Worm (Caenorhabditis elegans) whole organism, L4 larva: ENCODE data around the gene Y55F3BL.4.

Experiments used
- D1046.2 ChIP-seq: fragments of 200-800 bp; sonication (Bioruptor generic); IDR thresholded peaks from 2 replicates; pipeline ENCODE4 v1.3.6; 2022; ENCODE audit warnings: missing genetic modification characterization, missing compliant biosample characterization
- F37D6.2 ChIP-seq: sonication (generic microtip); optimal IDR thresholded peaks from 2 replicates; lab custom pipeline; 2016; ENCODE audit warnings: mild to moderate bottlenecking, missing genetic modification characterization, missing compliant biosample characterization
- F44E2.7 ChIP-seq: fragments of 200-800 bp; sonication (Bioruptor generic); IDR thresholded peaks from 2 replicates; pipeline ENCODE4 v2.1.2; 2022; ENCODE audit warnings: missing genetic modification characterization, missing compliant biosample characterization
- T20F7.1 ChIP-seq: fragments of 200-800 bp; sonication (Bioruptor generic); optimal IDR thresholded peaks from 2 replicates; lab custom pipeline; 2018; ENCODE audit warnings: mild to moderate bottlenecking, missing genetic modification characterization, missing compliant biosample characterization
- Y105C5A.15 ChIP-seq: fragments of 200-800 bp; sonication (Bioruptor generic); IDR thresholded peaks from 2 replicates; pipeline ENCODE4 v1.3.6; 2022; ENCODE audit warnings: missing genetic modification characterization, missing compliant biosample characterization
- Y48G9A.11 ChIP-seq: fragments of 200-800 bp; sonication (Bioruptor generic); IDR thresholded peaks from 2 replicates; pipeline ENCODE4 v1.3.6; 2022; ENCODE audit warnings: missing genetic modification reagents, missing genetic modification characterization, missing compliant biosample characterization
- Y5F2A.4 ChIP-seq: fragments of 200-800 bp; sonication (Bioruptor generic); optimal IDR thresholded peaks from 2 replicates; lab custom pipeline; 2018; ENCODE audit warnings: mild to moderate bottlenecking, missing genetic modification characterization, missing compliant biosample characterization
- Y75B8A.6 ChIP-seq: fragments of 200-800 bp; sonication (Bioruptor generic); IDR thresholded peaks from 2 replicates; pipeline ENCODE4 v1.3.6; 2022; ENCODE audit warnings: missing genetic modification reagents, missing genetic modification characterization, missing compliant biosample characterization
- ZK337.2 ChIP-seq: fragments of 200-800 bp; sonication (Bioruptor generic); IDR thresholded peaks from 2 replicates; pipeline ENCODE4 v1.3.6; 2022; ENCODE audit warnings: missing genetic modification reagents, missing genetic modification characterization, missing compliant biosample characterization
- aha-1 ChIP-seq: fragments of 150-350 bp; peaks from one replicate; lab custom pipeline; 2014; ENCODE audit warnings: missing biosample characterization, missing genetic modification characterization
- aly-2 ChIP-seq: sonication (generic microtip); optimal IDR thresholded peaks from 2 replicates; lab custom pipeline; 2018; ENCODE audit warnings: missing biosample characterization, missing genetic modification characterization
- ceh-28 ChIP-seq: fragments of 150-350 bp; optimal IDR thresholded peaks from 2 replicates; lab custom pipeline; 2014; ENCODE audit warnings: missing biosample characterization, missing genetic modification reagents, missing genetic modification characterization
- ceh-32 ChIP-seq: sonication (generic microtip); optimal IDR thresholded peaks from 2 replicates; lab custom pipeline; 2016; ENCODE audit warnings: mild to moderate bottlenecking, missing genetic modification characterization, missing compliant biosample characterization; ENCODE audit not compliant: poor library complexity
- daf-16 ChIP-seq, 3 experiments: sonication (generic microtip); optimal IDR thresholded peaks; 2 replicates each; lab custom pipeline; 2016 to 2017; ENCODE audit warnings: missing genetic modification characterization in 3 of 3, missing genetic modification reagents in 3 of 3, mild to moderate bottlenecking in 2 of 3, missing compliant biosample characterization in 2 of 3, missing biosample characterization in 1 of 3, moderate library complexity in 1 of 3
- daf-8 ChIP-seq: fragments of 200-800 bp; sonication (Bioruptor generic); IDR thresholded peaks from 2 replicates; pipeline ENCODE4 v1.3.6; 2022; ENCODE audit warnings: missing genetic modification characterization, missing compliant biosample characterization
- dmd-6 ChIP-seq: fragments of 200-800 bp; sonication (Bioruptor generic); IDR thresholded peaks from 2 replicates; pipeline ENCODE4 v1.3.6; 2022; ENCODE audit warnings: missing genetic modification reagents, missing genetic modification characterization, missing compliant biosample characterization
- dmd-8 ChIP-seq: fragments of 200-800 bp; sonication (Bioruptor generic); IDR thresholded peaks from 2 replicates; pipeline ENCODE4 v1.3.6; 2022; ENCODE audit warnings: missing genetic modification characterization, missing compliant biosample characterization
- dpl-1 ChIP-seq: fragments of 150-350 bp; optimal IDR thresholded peaks from 2 replicates; lab custom pipeline; 2014; ENCODE audit warnings: missing biosample characterization, missing genetic modification reagents, missing genetic modification characterization
- dve-1 ChIP-seq: sonication (generic microtip); optimal IDR thresholded peaks from 2 replicates; lab custom pipeline; 2017; ENCODE audit warnings: antibody characterized with exemption, mild to moderate bottlenecking, missing genetic modification characterization, missing compliant biosample characterization; ENCODE audit not compliant: insufficient read depth
- egl-43 ChIP-seq: fragments of 200-800 bp; sonication (Bioruptor generic); IDR thresholded peaks from 2 replicates; pipeline ENCODE4 v1.3.6; 2022; ENCODE audit warnings: missing genetic modification reagents, missing genetic modification characterization, missing compliant biosample characterization
- gei-8 ChIP-seq: fragments of 200-800 bp; sonication (Bioruptor generic); optimal IDR thresholded peaks from 2 replicates; lab custom pipeline; 2018; ENCODE audit warnings: mild to moderate bottlenecking, missing genetic modification characterization, missing compliant biosample characterization
- hlh-11 ChIP-seq: fragments of 200-800 bp; sonication (Bioruptor generic); optimal IDR thresholded peaks from 2 replicates; lab custom pipeline; 2018; ENCODE audit warnings: mild to moderate bottlenecking, missing genetic modification characterization, missing compliant biosample characterization
- hmg-1.1 ChIP-seq: fragments of 200-800 bp; sonication (Bioruptor generic); IDR thresholded peaks from 2 replicates; pipeline ENCODE4 v1.3.6; 2022; ENCODE audit warnings: missing genetic modification reagents, missing genetic modification characterization, missing compliant biosample characterization
- jun-1 ChIP-seq: fragments of 150-350 bp; optimal IDR thresholded peaks from 2 replicates; lab custom pipeline; 2014; ENCODE audit warnings: missing biosample characterization, missing genetic modification reagents, missing genetic modification characterization
- lim-7 ChIP-seq: fragments of 200-800 bp; sonication (Bioruptor generic); IDR thresholded peaks from 2 replicates; pipeline ENCODE4 v1.3.6; 2022; ENCODE audit warnings: missing genetic modification characterization, missing compliant biosample characterization
- lin-13 ChIP-seq: fragments of 150-350 bp; optimal IDR thresholded peaks from 2 replicates; lab custom pipeline; 2014; ENCODE audit warnings: missing biosample characterization, missing genetic modification reagents, missing genetic modification characterization
- lin-29 ChIP-seq: fragments of 200-800 bp; sonication (Bioruptor generic); IDR thresholded peaks from 2 replicates; pipeline ENCODE4 v1.3.6; 2022; ENCODE audit warnings: missing genetic modification reagents, missing genetic modification characterization, missing compliant biosample characterization
- lin-38 ChIP-seq: fragments of 200-800 bp; sonication (Bioruptor generic); IDR thresholded peaks from 2 replicates; pipeline ENCODE4 v1.3.6; 2022; ENCODE audit warnings: missing genetic modification reagents, missing genetic modification characterization, missing compliant biosample characterization
- lin-39 ChIP-seq: fragments of 150-350 bp; optimal IDR thresholded peaks from 2 replicates; lab custom pipeline; 2014; ENCODE audit warnings: missing biosample characterization, missing genetic modification reagents, missing genetic modification characterization
- mdl-1 ChIP-seq, 2 experiments: fragments of 150-350 bp in 1 of 2; sonication (generic microtip) in 1 of 2; optimal IDR thresholded peaks; 2 replicates each; lab custom pipeline; 2014 to 2017; ENCODE audit warnings: missing biosample characterization in 2 of 2, missing genetic modification characterization in 2 of 2
- mdt-29 ChIP-seq: fragments of 200-800 bp; sonication (Bioruptor generic); IDR thresholded peaks from 2 replicates; pipeline ENCODE4 v1.3.6; 2022; ENCODE audit warnings: missing genetic modification reagents, missing genetic modification characterization, missing compliant biosample characterization
- mep-1 ChIP-seq: fragments of 150-350 bp; sonication (generic microtip); optimal IDR thresholded peaks from 3 replicates; lab custom pipeline; 2014; ENCODE audit warnings: missing biosample characterization, missing genetic modification characterization
- mxl-3 ChIP-seq: fragments of 200-800 bp; sonication (Bioruptor generic); optimal IDR thresholded peaks from 2 replicates; lab custom pipeline; 2018; ENCODE audit warnings: mild to moderate bottlenecking, missing genetic modification characterization, missing compliant biosample characterization
- nhr-10 ChIP-seq: fragments of 150-350 bp; optimal IDR thresholded peaks from 2 replicates; lab custom pipeline; 2014; ENCODE audit warnings: missing biosample characterization, missing genetic modification characterization
- nhr-102 ChIP-seq: sonication (generic microtip); optimal IDR thresholded peaks from 2 replicates; lab custom pipeline; 2016; ENCODE audit warnings: mild to moderate bottlenecking, missing genetic modification characterization, moderate library complexity, missing compliant biosample characterization
- nhr-111 ChIP-seq: fragments of 200-800 bp; sonication (Bioruptor generic); optimal IDR thresholded peaks from 2 replicates; lab custom pipeline; 2018; ENCODE audit warnings: mild to moderate bottlenecking, missing genetic modification characterization, missing compliant biosample characterization
- nhr-25 ChIP-seq: sonication (generic microtip); optimal IDR thresholded peaks from 2 replicates; lab custom pipeline; 2017; ENCODE audit warnings: missing genetic modification characterization, mild to moderate bottlenecking, missing compliant biosample characterization, antibody characterized with exemption, moderate library complexity, borderline replicate concordance; ENCODE audit not compliant: insufficient read depth
- nhr-28 ChIP-seq: fragments of 150-350 bp; optimal IDR thresholded peaks from 2 replicates; lab custom pipeline; 2014; ENCODE audit warnings: missing biosample characterization, missing genetic modification characterization
- nhr-6 ChIP-seq: fragments of 150-350 bp; optimal IDR thresholded peaks from 2 replicates; lab custom pipeline; 2014; ENCODE audit warnings: missing biosample characterization, missing genetic modification characterization
- nhr-76 ChIP-seq: fragments of 150-350 bp; optimal IDR thresholded peaks from 2 replicates; lab custom pipeline; 2014; ENCODE audit warnings: missing biosample characterization, missing genetic modification characterization
- nhr-77 ChIP-seq: fragments of 150-350 bp; optimal IDR thresholded peaks from 2 replicates; lab custom pipeline; 2014; ENCODE audit warnings: missing biosample characterization, missing genetic modification characterization
- pha-4 ChIP-seq, 2 experiments: fragments of 150-350 bp in 1 of 2; fragments of 200-800 bp in 1 of 2; sonication (Bioruptor generic) in 1 of 2; IDR thresholded peaks in 1 of 2; optimal IDR thresholded peaks in 1 of 2; 2 replicates each; pipeline versions ENCODE4 v1.3.6 to Lab custom; 2014 to 2022; ENCODE audit warnings: missing genetic modification characterization in 2 of 2, missing genetic modification reagents in 2 of 2, missing biosample characterization in 1 of 2, missing compliant biosample characterization in 1 of 2
- pqm-1 ChIP-seq: sonication (generic microtip); optimal IDR thresholded peaks from 2 replicates; lab custom pipeline; 2017; ENCODE audit warnings: missing biosample characterization, missing genetic modification characterization
- set-16 ChIP-seq: fragments of 200-800 bp; sonication (Bioruptor generic); IDR thresholded peaks from 2 replicates; pipeline ENCODE4 v1.3.6; 2022; ENCODE audit warnings: missing genetic modification reagents, missing genetic modification characterization, missing compliant biosample characterization
- snpc-4 ChIP-seq: fragments of 150-350 bp; optimal IDR thresholded peaks from 2 replicates; lab custom pipeline; 2014; ENCODE audit warnings: missing biosample characterization, missing genetic modification characterization
- spr-1 ChIP-seq: sonication (generic microtip); optimal IDR thresholded peaks from 2 replicates; lab custom pipeline; 2016; ENCODE audit warnings: mild to moderate bottlenecking, missing genetic modification characterization, missing compliant biosample characterization
- unc-62 ChIP-seq, 3 experiments: fragments of 150-350 bp in 1 of 3; sonication (generic microtip); optimal IDR thresholded peaks in 2 of 3; peaks in 1 of 3; 1 replicate in 1 of 3; 2 replicates in 2 of 3; lab custom pipeline; 2014 to 2017; ENCODE audit warnings: missing biosample characterization in 3 of 3, missing genetic modification characterization in 3 of 3, missing genetic modification reagents in 3 of 3, missing genotype in 1 of 3
- vab-7 ChIP-seq: fragments of 200-800 bp; sonication (Bioruptor generic); IDR thresholded peaks from 2 replicates; pipeline ENCODE4 v1.3.6; 2022; ENCODE audit warnings: missing genetic modification reagents, missing genetic modification characterization, missing compliant biosample characterization
- zfp-3 ChIP-seq: fragments of 200-800 bp; sonication (Bioruptor generic); conservative IDR thresholded peaks from 2 replicates; pipeline ENCODE4 v1.3.6; 2022; ENCODE audit warnings: missing genetic modification reagents, missing genetic modification characterization, missing compliant biosample characterization
- ztf-7 ChIP-seq: fragments of 150-350 bp; optimal IDR thresholded peaks from 2 replicates; lab custom pipeline; 2014; ENCODE audit warnings: missing biosample characterization, missing genetic modification characterization

Gene Y55F3BL.4

DNA sequence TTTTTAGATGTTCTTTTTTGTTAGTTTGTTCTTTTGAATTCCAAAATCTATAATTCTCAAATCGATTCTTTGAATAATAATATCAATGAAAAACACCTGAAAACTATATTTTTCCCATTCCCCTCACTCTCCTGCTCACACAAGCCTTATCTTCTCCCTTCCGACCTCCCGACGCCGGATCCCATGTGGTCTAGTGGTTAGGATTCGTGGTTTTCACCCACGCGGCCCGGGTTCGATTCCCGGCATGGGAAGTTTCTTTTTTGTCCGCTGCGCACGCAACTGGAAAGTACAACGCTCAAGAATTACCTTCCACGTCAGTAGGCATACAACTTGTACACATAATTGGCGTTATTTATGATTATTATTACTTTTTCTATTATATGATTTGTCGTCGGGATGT is 37.7 kb downstream of the Y55F3BL.4 start (continued):
- TF ChIP-seq zfp-3 (GFP tag; lab: Robert Waterston, UW): no peak
- TF ChIP-seq mdl-1 (tag; optimal IDR thresholded peaks at IDR 0.05; lab: Kevin White, UChicago): peak in 1 of 2 experiments; percentile 17
- no peak for TF ChIP-seq daf-8
- TF ChIP-seq nhr-25: no peak
- TF ChIP-seq hlh-11: peak; percentile 24
- TF ChIP-seq lin-29: no peak
- peak; percentile 48 for TF ChIP-seq spr-1 (tag; lab: Kevin White, UChicago)
- TF ChIP-seq pqm-1 (tag; lab: Kevin White, UChicago): no peak
- TF ChIP-seq mdt-29 (GFP tag; lab: Robert Waterston, UW): no peak
- no peak for TF ChIP-seq D1046.2
- TF ChIP-seq Y5F2A.4 (GFP tag; lab: Kevin White, UChicago): no peak
- TF ChIP-seq nhr-6: no peak
- TF ChIP-seq aly-2 (tag; lab: Kevin White, UChicago): no peak
- 0 out of 2 replicates have a peak, but pooled peaks have one; percentile 70 for TF ChIP-seq Y105C5A.15 (GFP tag; lab: Robert Waterston, UW)
- peak; percentile 40 for TF ChIP-seq nhr-28 (tag; lab: Kevin White, UChicago)
- TF ChIP-seq gei-8: no peak
- TF ChIP-seq unc-62 (GFP tag; optimal IDR thresholded peaks at IDR 0.05 in 1 of 2; lab: Kevin White, UChicago): peak in 1 of 2 experiments; percentile 61
- TF ChIP-seq unc-62 (tag; optimal IDR thresholded peaks at IDR 0.05; lab: Kevin White, UChicago): no peak
- no peak for TF ChIP-seq nhr-77
- peak; percentile 69 for TF ChIP-seq Y48G9A.11 (GFP tag; lab: Robert Waterston, UW)
- no peak for TF ChIP-seq Y75B8A.6 (GFP tag; lab: Robert Waterston, UW)
- TF ChIP-seq jun-1 (tag; lab: Kevin White, UChicago): no peak
- 0 out of 2 replicates have a peak, but pooled peaks have one; percentile 47 for TF ChIP-seq dmd-8 (GFP tag; lab: Robert Waterston, UW)
- TF ChIP-seq vab-7 (GFP tag; lab: Robert Waterston, UW): peak; percentile 34; the same call in 1 of the 2 replicates
- TF ChIP-seq T20F7.1: no peak
- TF ChIP-seq lin-38 (GFP tag; lab: Robert Waterston, UW): peak; percentile 75
- no peak for TF ChIP-seq F44E2.7 (GFP tag; lab: Robert Waterston, UW)
- TF ChIP-seq ceh-32 (tag; lab: Kevin White, UChicago): no peak
- TF ChIP-seq nhr-102 (tag; lab: Kevin White, UChicago): peak; percentile 14
- TF ChIP-seq dve-1 (tag; lab: Kevin White, UChicago): peak; percentile 25
- TF ChIP-seq daf-16 (GFP tag; optimal IDR thresholded peaks at IDR 0.05; lab: Kevin White, UChicago): peak in 1 of 2 experiments; percentile 4
- peak; percentile 25 for TF ChIP-seq daf-16 (tag; optimal IDR thresholded peaks at IDR 0.05; lab: Kevin White, UChicago)
- no peak for TF ChIP-seq ceh-28 (tag; lab: Kevin White, UChicago)
- no peak for TF ChIP-seq mxl-3 (GFP tag; lab: Kevin White, UChicago)
- TF ChIP-seq lin-13 (GFP tag; lab: Kevin White, UChicago): peak; percentile 29
- TF ChIP-seq dpl-1 (GFP tag; lab: Kevin White, UChicago): peak; percentile 7
- TF ChIP-seq nhr-76 (tag; lab: Kevin White, UChicago): no peak
- TF ChIP-seq ztf-7 (tag; lab: Kevin White, UChicago): no peak
- TF ChIP-seq hmg-1.1 (GFP tag; lab: Robert Waterston, UW): peak; percentile 81
- TF ChIP-seq ZK337.2 (GFP tag; lab: Robert Waterston, UW): 0 out of 2 replicates have a peak, but pooled peaks have one; percentile 59
- TF ChIP-seq snpc-4 (tag; lab: Kevin White, UChicago): no peak
- TF ChIP-seq dmd-6 (GFP tag; lab: Robert Waterston, UW): peak; percentile 54
- no peak for TF ChIP-seq lin-39
- TF ChIP-seq nhr-111: no peak
- no peak for TF ChIP-seq nhr-10 (tag; lab: Kevin White, UChicago)
- TF ChIP-seq pha-4 (GFP tag; IDR thresholded peaks at IDR 0.05; lab: Robert Waterston, UW): peak; percentile 37; the same call in 1 of the 2 replicates
- TF ChIP-seq pha-4 (tag; optimal IDR thresholded peaks at IDR 0.05; lab: Kevin White, UChicago): no peak
- peak; percentile 84 for TF ChIP-seq egl-43
- peak; percentile 41 for TF ChIP-seq set-16 (GFP tag; lab: Robert Waterston, UW)
- TF ChIP-seq mep-1 (tag; lab: Kevin White, UChicago): peak; percentile 46
- TF ChIP-seq F37D6.2 (tag; lab: Kevin White, UChicago): no peak
- peak; percentile 14 for TF ChIP-seq aha-1 (tag; lab: Kevin White, UChicago)
- peak; percentile 85 for TF ChIP-seq lim-7 (GFP tag; lab: Robert Waterston, UW)
